Worm (Caenorhabditis elegans) whole organism, midembryonic: ENCODE data around the gene F41E6.15.

Experiments used
- T22C8.4 ChIP-seq: fragments of 200-800 bp; sonication (Bioruptor generic); IDR thresholded peaks from 2 replicates; pipeline ENCODE4 v1.3.6; 2022; ENCODE audit warnings: missing genetic modification characterization, missing compliant biosample characterization
- flt-1 ChIP-seq: fragments of 200-800 bp; sonication (Bioruptor generic); IDR thresholded peaks from 2 replicates; pipeline ENCODE4 v1.3.6; 2022; ENCODE audit warnings: missing genetic modification characterization, missing compliant biosample characterization
- klf-2 ChIP-seq: fragments of 200-800 bp; sonication (Bioruptor generic); conservative IDR thresholded peaks from 2 replicates; pipeline ENCODE4 v1.3.6; 2022; ENCODE audit warnings: missing genetic modification reagents, missing genetic modification characterization, missing compliant biosample characterization
- ref-1 ChIP-seq: fragments of 200-800 bp; sonication (Bioruptor generic); conservative IDR thresholded peaks from 2 replicates; pipeline ENCODE4 v1.3.6; 2022; ENCODE audit warnings: missing genetic modification reagents, missing genetic modification characterization, missing compliant biosample characterization
- ztf-29 ChIP-seq: fragments of 200-800 bp; sonication (Bioruptor generic); IDR thresholded peaks from 2 replicates; pipeline ENCODE4 v1.3.6; 2022; ENCODE audit warnings: missing genetic modification reagents, missing genetic modification characterization, missing compliant biosample characterization

DNA sequence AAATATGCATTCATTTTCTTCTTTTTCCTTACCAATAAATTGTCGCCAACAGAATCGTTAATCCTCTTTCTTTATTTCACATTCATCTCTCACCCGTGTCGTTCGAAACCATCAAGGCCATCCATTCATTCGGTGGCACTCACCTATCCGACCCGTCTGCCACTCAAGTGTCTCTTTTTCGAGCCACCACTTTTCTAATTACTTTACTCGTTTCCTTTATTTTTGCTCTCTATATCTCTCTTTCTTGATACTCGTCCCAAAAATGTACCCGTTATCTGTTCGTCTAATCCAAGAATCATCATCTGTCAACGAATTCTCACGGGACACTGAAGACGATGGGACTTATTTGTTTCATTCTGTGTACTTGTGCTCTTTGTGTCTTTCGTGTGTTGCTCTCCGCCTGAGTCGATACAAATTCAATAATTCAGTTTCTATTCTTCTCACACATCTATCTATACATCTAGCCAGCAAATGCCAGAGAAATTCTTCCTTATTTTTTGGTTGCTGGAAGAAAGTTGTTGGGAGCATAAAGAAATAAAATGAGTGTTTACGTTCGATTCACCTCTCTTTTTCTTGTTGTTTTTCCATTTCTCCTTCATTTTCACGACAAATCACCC, 9.7 kb downstream of the F41E6.15 start:
- TF ChIP-seq T22C8.4 (no peak), klf-2 (no peak), flt-1 (GFP tag; lab: Robert Waterston, UW) (no peak), ztf-29 (GFP tag; lab: Robert Waterston, UW) (no peak), ref-1 (GFP tag; lab: Robert Waterston, UW) (no peak)
